Worm (Caenorhabditis elegans) whole organism, early embryonic: ENCODE results near the gene ral-1.

ENCODE experiments used
- B0310.2 ChIP-seq: sonication (generic microtip); optimal IDR thresholded peaks from 2 replicates; lab custom pipeline; 2016; ENCODE audit warnings: mild to moderate bottlenecking, missing genetic modification characterization, missing compliant biosample characterization
- aly-1 ChIP-seq: sonication (generic microtip); optimal IDR thresholded peaks from 2 replicates; lab custom pipeline; 2016; ENCODE audit warnings: missing genetic modification characterization, missing compliant biosample characterization
- ama-1 ChIP-seq: fragments of 150-350 bp; optimal IDR thresholded peaks from 2 replicates; lab custom pipeline; 2014
- flt-1 ChIP-seq: fragments of 200-800 bp; sonication (Bioruptor generic); IDR thresholded peaks from 2 replicates; pipeline ENCODE4 v1.3.6; 2022; ENCODE audit warnings: missing genetic modification characterization, missing compliant biosample characterization
- scrt-1 ChIP-seq: fragments of 200-800 bp; sonication (Bioruptor generic); IDR thresholded peaks from 2 replicates; pipeline ENCODE4 v1.3.6; 2022; ENCODE audit warnings: missing genetic modification characterization, missing compliant biosample characterization
- sea-1 ChIP-seq: fragments of 200-800 bp; sonication (Bioruptor generic); conservative IDR thresholded peaks from 2 replicates; pipeline ENCODE4 v1.3.6; 2022; ENCODE audit warnings: missing genetic modification characterization, missing compliant biosample characterization

- TF ChIP-seq ama-1: no peak
- TF ChIP-seq scrt-1 (GFP tag; lab: Robert Waterston, UW): no peak
- no peak for TF ChIP-seq aly-1 (tag; lab: Kevin White, UChicago)
- no peak for TF ChIP-seq flt-1 (GFP tag; lab: Robert Waterston, UW)
- no peak for TF ChIP-seq B0310.2 (tag; lab: Kevin White, UChicago)
- no peak for TF ChIP-seq sea-1 (GFP tag; lab: Robert Waterston, UW)
Measured at ce11 chrIII:3322317-3323010, 11.4 kb downstream of the ral-1 start, which contains the start of gene phf-15.
